Fruit fly (Drosophila melanogaster) whole organism, embryonic: ENCODE data around the gene mRpL46.
A peak's percentile ranks its signal among the peaks of the same experiment; 100 is the strongest.

Source experiments
- CG10565 ChIP-seq: fragments of 200-800 bp; sonication (Bioruptor generic); optimal IDR thresholded peaks from 3 replicates; lab custom pipeline; 2016; ENCODE audit warnings: missing biosample characterization, mild to moderate bottlenecking, missing genetic modification characterization
- CG10654 ChIP-seq: fragments of 200-800 bp; sonication (Bioruptor generic); optimal IDR thresholded peaks from 2 replicates; lab custom pipeline; 2016; ENCODE audit warnings: missing biosample characterization, missing genetic modification characterization
- CG11093 ChIP-seq: fragments of 200-800 bp; sonication (Bioruptor generic); IDR thresholded peaks from 3 replicates; pipeline ENCODE4 v1.3.6; 2022; ENCODE audit warnings: missing biosample characterization, missing genetic modification characterization
- CG11456 ChIP-seq: fragments of 200-800 bp; sonication (Bioruptor generic); IDR thresholded peaks from 3 replicates; pipeline ENCODE4 v1.3.6; 2022; ENCODE audit warnings: missing biosample characterization, missing genetic modification characterization
- CG11696 ChIP-seq: fragments of 200-800 bp; sonication (Bioruptor generic); IDR thresholded peaks from 2 replicates; pipeline ENCODE4 v1.3.6; 2022; ENCODE audit warnings: missing biosample characterization, missing genetic modification characterization
- CG11723 ChIP-seq: fragments of 200-800 bp; sonication (Bioruptor generic); optimal IDR thresholded peaks from 2 replicates; lab custom pipeline; 2017; ENCODE audit warnings: missing biosample characterization, mild to moderate bottlenecking, missing genetic modification characterization
- CG12071 ChIP-seq: fragments of 200-800 bp; sonication (Bioruptor generic); optimal IDR thresholded peaks from 3 replicates; lab custom pipeline; 2018; ENCODE audit warnings: missing biosample characterization, mild to moderate bottlenecking, missing genetic modification characterization
- CG13624 ChIP-seq: fragments of 200-800 bp; sonication (Bioruptor generic); optimal IDR thresholded peaks from 2 replicates; lab custom pipeline; 2016; ENCODE audit warnings: missing biosample characterization, missing genetic modification characterization
- CG14014 ChIP-seq: fragments of 200-800 bp; sonication (Bioruptor generic); IDR thresholded peaks from 2 replicates; pipeline ENCODE4 v1.3.6; 2022; ENCODE audit warnings: missing biosample characterization, missing genetic modification characterization
- CG15479 ChIP-seq: fragments of 200-800 bp; sonication (Bioruptor generic); optimal IDR thresholded peaks from 3 replicates; lab custom pipeline; 2019; ENCODE audit warnings: missing biosample characterization, mild to moderate bottlenecking, missing genetic modification characterization, moderate library complexity
- CG15514 ChIP-seq: fragments of 200-800 bp; sonication (Bioruptor generic); optimal IDR thresholded peaks from 3 replicates; lab custom pipeline; 2017; ENCODE audit warnings: missing biosample characterization, missing genetic modification characterization, mild to moderate bottlenecking, moderate library complexity, missing genetic modification reagents
- CG17385 ChIP-seq: fragments of 200-800 bp; sonication (Bioruptor generic); optimal IDR thresholded peaks from 3 replicates; lab custom pipeline; 2018; ENCODE audit warnings: missing biosample characterization, mild to moderate bottlenecking, missing genetic modification characterization
- CG1792 ChIP-seq: fragments of 200-800 bp; sonication (Bioruptor generic); optimal IDR thresholded peaks from 2 replicates; lab custom pipeline; 2016; ENCODE audit warnings: missing biosample characterization, missing genetic modification characterization
- CG18011 ChIP-seq: fragments of 200-800 bp; sonication (Bioruptor generic); optimal IDR thresholded peaks from 2 replicates; lab custom pipeline; 2017; ENCODE audit warnings: missing biosample characterization, missing genetic modification characterization, mild to moderate bottlenecking, moderate library complexity, missing genotype
- CG18262 ChIP-seq: fragments of 200-800 bp; optimal IDR thresholded peaks from 3 replicates; lab custom pipeline; 2019; ENCODE audit warnings: missing biosample characterization, mild to moderate bottlenecking, missing genetic modification characterization, moderate library complexity
- CG18764 ChIP-seq: fragments of 200-800 bp; sonication (Bioruptor generic); optimal IDR thresholded peaks from 3 replicates; lab custom pipeline; 2016; ENCODE audit warnings: missing biosample characterization, missing genetic modification characterization
- CG2120 ChIP-seq: fragments of 200-800 bp; sonication (Bioruptor generic); optimal IDR thresholded peaks from 3 replicates; lab custom pipeline; 2016; ENCODE audit warnings: missing biosample characterization, missing genetic modification characterization
- CG4854 ChIP-seq: fragments of 200-800 bp; sonication (Bioruptor generic); optimal IDR thresholded peaks from 2 replicates; lab custom pipeline; 2016; ENCODE audit warnings: missing biosample characterization, missing genetic modification characterization, inconsistent platforms
- CG7357 ChIP-seq: fragments of 200-800 bp; sonication (Bioruptor generic); IDR thresholded peaks from 3 replicates; pipeline ENCODE4 v1.3.6; 2022; ENCODE audit warnings: missing biosample characterization, missing genetic modification characterization
- CG7556 ChIP-seq: fragments of 200-800 bp; sonication (Bioruptor generic); optimal IDR thresholded peaks from 2 replicates; lab custom pipeline; 2017; ENCODE audit warnings: missing biosample characterization, mild to moderate bottlenecking, missing genetic modification characterization
- CG7987 ChIP-seq: fragments of 200-800 bp; sonication (Bioruptor generic); optimal IDR thresholded peaks from 2 replicates; lab custom pipeline; 2018; ENCODE audit warnings: missing biosample characterization, mild to moderate bottlenecking, missing genetic modification characterization, moderate library complexity
- CG8944 ChIP-seq: fragments of 200-800 bp; sonication (Bioruptor generic); optimal IDR thresholded peaks from 3 replicates; lab custom pipeline; 2016; ENCODE audit warnings: missing biosample characterization, missing genetic modification characterization
- CG9727 ChIP-seq: fragments of 200-800 bp; sonication (Bioruptor generic); optimal IDR thresholded peaks from 3 replicates; lab custom pipeline; 2017; ENCODE audit warnings: missing biosample characterization, mild to moderate bottlenecking, missing genetic modification characterization
- CG9817 ChIP-seq: fragments of 200-800 bp; sonication (Bioruptor generic); optimal IDR thresholded peaks from 2 replicates; lab custom pipeline; 2018; ENCODE audit warnings: missing biosample characterization, mild to moderate bottlenecking, missing genetic modification characterization, moderate library complexity
- Chrac-16 ChIP-seq: fragments of 200-800 bp; sonication (Bioruptor generic); optimal IDR thresholded peaks from 3 replicates; lab custom pipeline; 2016; ENCODE audit warnings: missing biosample characterization, missing genetic modification characterization
- Deaf1 ChIP-seq: fragments of 200-800 bp; optimal IDR thresholded peaks from 3 replicates; lab custom pipeline; 2019; ENCODE audit warnings: missing biosample characterization, mild to moderate bottlenecking, missing genetic modification characterization, moderate library complexity
- E2f2 ChIP-seq: fragments of 200-800 bp; sonication (Bioruptor generic); IDR thresholded peaks from 2 replicates; pipeline ENCODE4 v1.3.6; 2022; ENCODE audit warnings: missing biosample characterization, missing genetic modification characterization
- Gsc ChIP-seq: fragments of 200-800 bp; sonication (Bioruptor generic); IDR thresholded peaks from 2 replicates; pipeline ENCODE4 v1.3.6; 2022; ENCODE audit warnings: missing biosample characterization, missing genetic modification characterization
- Hmx ChIP-seq: fragments of 200-800 bp; sonication (Bioruptor generic); optimal IDR thresholded peaks from 2 replicates; lab custom pipeline; 2016; ENCODE audit warnings: missing biosample characterization, missing genetic modification characterization
- Med ChIP-seq: fragments of 200-800 bp; sonication (Bioruptor generic); peaks from one replicate; lab custom pipeline; 2016; ENCODE audit warnings: missing biosample characterization, missing genetic modification characterization, mild to moderate bottlenecking, inconsistent platforms, moderate library complexity
- ac ChIP-seq: fragments of 200-800 bp; sonication (Bioruptor generic); optimal IDR thresholded peaks from 3 replicates; lab custom pipeline; 2017; ENCODE audit warnings: missing biosample characterization, mild to moderate bottlenecking, missing genetic modification characterization
- ap ChIP-seq: fragments of 200-800 bp; sonication (Bioruptor generic); IDR thresholded peaks from 2 replicates; pipeline ENCODE4 v1.3.6; 2022; ENCODE audit warnings: missing biosample characterization, missing genetic modification characterization
- ara ChIP-seq: fragments of 200-800 bp; sonication (Bioruptor generic); IDR thresholded peaks from 2 replicates; pipeline ENCODE4 v1.3.6; 2022; ENCODE audit warnings: missing biosample characterization, missing genetic modification characterization
- bsh ChIP-seq, 2 experiments: fragments of 200-800 bp; sonication (Bioruptor generic); optimal IDR thresholded peaks; 2 replicates each; lab custom pipeline; 2017 to 2018; ENCODE audit warnings: mild to moderate bottlenecking in 2 of 2, missing biosample characterization in 2 of 2, missing genetic modification characterization in 2 of 2, moderate library complexity in 1 of 2
- cato ChIP-seq: fragments of 200-800 bp; sonication (Bioruptor generic); optimal IDR thresholded peaks from 2 replicates; lab custom pipeline; 2016; ENCODE audit warnings: missing biosample characterization, missing genetic modification characterization, borderline replicate concordance
- corto ChIP-seq: fragments of 200-800 bp; sonication (Bioruptor generic); optimal IDR thresholded peaks from 2 replicates; lab custom pipeline; 2016; ENCODE audit warnings: missing biosample characterization, mild to moderate bottlenecking, missing genetic modification characterization, moderate library complexity
- crp ChIP-seq, 2 experiments: fragments of 200-800 bp; sonication (Bioruptor generic); optimal IDR thresholded peaks; 2 replicates in 1 of 2; 3 replicates in 1 of 2; lab custom pipeline; 2017; ENCODE audit warnings: missing biosample characterization in 2 of 2, missing genetic modification characterization in 2 of 2, mild to moderate bottlenecking in 1 of 2, moderate library complexity in 1 of 2
- dati ChIP-seq: fragments of 200-800 bp; sonication (Bioruptor generic); IDR thresholded peaks from 2 replicates; pipeline ENCODE4 v1.3.6; 2022; ENCODE audit warnings: missing biosample characterization, missing genetic modification characterization
- gcm2 ChIP-seq: fragments of 200-800 bp; sonication (Bioruptor generic); optimal IDR thresholded peaks from 2 replicates; lab custom pipeline; 2016; ENCODE audit warnings: missing biosample characterization, missing genetic modification characterization
- gro ChIP-seq: fragments of 200-800 bp; sonication (Bioruptor generic); optimal IDR thresholded peaks from 2 replicates; lab custom pipeline; 2016; ENCODE audit warnings: missing biosample characterization, missing genetic modification characterization
- her ChIP-seq: fragments of 200-800 bp; sonication (Bioruptor generic); optimal IDR thresholded peaks from 2 replicates; lab custom pipeline; 2016; ENCODE audit warnings: missing biosample characterization, missing genetic modification characterization
- pan ChIP-seq, 4 experiments: fragments of >200 bp in 3 of 4; fragments of 200-800 bp in 1 of 4; sonication (Bioruptor generic) in 1 of 4; optimal IDR thresholded peaks in 3 of 4; IDR thresholded peaks in 1 of 4; 2 replicates each; pipeline versions ENCODE4 v1.3.6 to Lab custom; 2017 to 2022; ENCODE audit warnings: missing biosample characterization in 2 of 4, missing genetic modification characterization in 2 of 4, mixed read lengths in 1 of 4
- pzg ChIP-seq: fragments of 200-800 bp; sonication (Bioruptor generic); optimal IDR thresholded peaks from 3 replicates; lab custom pipeline; 2018; ENCODE audit warnings: missing biosample characterization, mild to moderate bottlenecking, missing genetic modification characterization, moderate library complexity
- stc ChIP-seq: fragments of 200-800 bp; sonication (Bioruptor generic); IDR thresholded peaks from 2 replicates; pipeline ENCODE4 v1.3.6; 2022; ENCODE audit warnings: missing biosample characterization, missing genetic modification characterization
- tgo ChIP-seq: fragments of 200-800 bp; sonication (Bioruptor generic); IDR thresholded peaks from 3 replicates; pipeline ENCODE4 v1.3.6; 2022; ENCODE audit warnings: missing biosample characterization, missing genetic modification characterization
- toy ChIP-seq: fragments of 200-800 bp; sonication (Bioruptor generic); IDR thresholded peaks from 2 replicates; pipeline ENCODE4 v1.3.6; 2022; ENCODE audit warnings: missing biosample characterization, missing genetic modification characterization
- unpg ChIP-seq: fragments of 200-800 bp; sonication (Bioruptor generic); optimal IDR thresholded peaks from 3 replicates; lab custom pipeline; 2018; ENCODE audit warnings: missing biosample characterization, mild to moderate bottlenecking, missing genetic modification characterization, moderate library complexity
- vfl ChIP-seq: fragments of 200-800 bp; sonication (Bioruptor generic); optimal IDR thresholded peaks from 2 replicates; lab custom pipeline; 2016; ENCODE audit warnings: missing biosample characterization, missing genetic modification characterization
- zf30C ChIP-seq: fragments of 200-800 bp; sonication (Bioruptor generic); optimal IDR thresholded peaks from 3 replicates; lab custom pipeline; 2018; ENCODE audit warnings: missing biosample characterization, mild to moderate bottlenecking, missing genetic modification characterization

Gene mRpL46

DNA sequence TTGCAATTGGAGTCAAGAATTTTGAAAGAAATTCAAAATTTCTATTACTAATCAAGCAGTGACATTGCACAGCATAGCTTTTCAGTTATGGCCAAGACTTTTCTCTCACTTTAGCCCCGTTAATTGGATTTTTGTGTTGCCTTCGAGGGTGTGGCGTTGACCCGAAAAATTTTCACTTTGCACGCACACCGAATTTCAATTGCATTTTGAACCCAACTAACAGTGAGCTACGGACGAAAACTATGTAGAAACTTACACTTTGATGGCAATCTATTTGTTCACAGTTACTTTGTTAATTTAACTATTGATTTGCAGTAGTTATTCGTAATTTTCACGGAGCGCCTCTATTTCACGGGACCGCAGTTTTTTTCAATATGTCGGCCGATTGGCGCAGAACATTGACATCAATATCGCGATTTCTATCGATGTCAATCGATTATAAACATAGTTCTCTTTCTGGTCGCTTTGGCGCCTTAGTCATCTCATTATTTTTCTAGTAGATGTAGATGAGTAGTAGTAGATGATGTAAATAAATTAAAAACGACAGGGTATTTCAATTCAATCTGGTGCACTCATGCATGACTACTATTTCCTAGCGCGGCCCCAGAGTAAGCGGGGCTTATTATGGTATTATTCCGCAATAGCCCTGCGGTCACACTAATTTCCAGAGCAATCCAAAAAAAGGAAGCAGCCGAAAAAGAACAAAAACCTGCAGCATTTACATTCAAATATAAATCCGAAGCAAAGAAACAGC, 17.9 kb downstream of the mRpL46 start, which contains the start of the genes alpha-Spec, dlt and Cdc37 (continued):
- no peak for TF ChIP-seq CG11696
- TF ChIP-seq gro (GFP tag; lab: Kevin White, UChicago): peak; percentile 61
- no peak for TF ChIP-seq zf30C
- no peak for TF ChIP-seq CG12071 (GFP tag; lab: Kevin White, UChicago)
- peak in 1 of 2 experiments; percentile 50 for TF ChIP-seq crp (GFP tag; optimal IDR thresholded peaks at IDR 0.05; lab: Kevin White, UChicago)
- no peak for TF ChIP-seq dati (GFP tag; lab: Robert Waterston, UW)
- no peak for TF ChIP-seq Hmx (GFP tag; lab: Kevin White, UChicago)
- TF ChIP-seq CG13624: peak; percentile 68
- TF ChIP-seq E2f2: peak; percentile 57; the same call in 1 of the 2 replicates
- peak; percentile 91 for TF ChIP-seq Med (GFP tag; lab: Kevin White, UChicago)
- TF ChIP-seq Chrac-16 (GFP tag; lab: Kevin White, UChicago): no peak
- no peak for TF ChIP-seq unpg
- no peak for TF ChIP-seq CG7556 (GFP tag; lab: Kevin White, UChicago)
- TF ChIP-seq CG18011 (GFP tag; lab: Kevin White, UChicago): no peak
- no peak for TF ChIP-seq CG18764 (GFP tag; lab: Kevin White, UChicago)
- no peak for TF ChIP-seq ap (GFP tag; lab: Robert Waterston, UW)
- no peak for TF ChIP-seq gcm2 (GFP tag; lab: Kevin White, UChicago)
- TF ChIP-seq CG18262 (tag; lab: Kevin White, UChicago): peak; percentile 43
- TF ChIP-seq CG11093 (GFP tag; lab: Robert Waterston, UW): no peak
- TF ChIP-seq toy (GFP tag; lab: Robert Waterston, UW): no peak
- TF ChIP-seq CG15514 (GFP tag; lab: Kevin White, UChicago): peak; percentile 91
- TF ChIP-seq corto: no peak
- peak; percentile 46 for TF ChIP-seq Deaf1 (tag; lab: Kevin White, UChicago)
- peak; percentile 10 for TF ChIP-seq CG9727
- TF ChIP-seq CG7987 (GFP tag; lab: Kevin White, UChicago): no peak
- no peak for TF ChIP-seq CG10565 (GFP tag; lab: Kevin White, UChicago)
- TF ChIP-seq pan (optimal IDR thresholded peaks at IDR 0.05; lab: Kevin White, UChicago): no peak
- no peak for TF ChIP-seq pan (GFP tag; optimal IDR thresholded peaks at IDR 0.05 in 1 of 2, IDR thresholded peaks at IDR 0.05 in 1 of 2)
- TF ChIP-seq pzg (GFP tag; lab: Kevin White, UChicago): peak; percentile 84
- TF ChIP-seq CG11456: no peak
- TF ChIP-seq CG1792 (GFP tag; lab: Kevin White, UChicago): no peak
- TF ChIP-seq ara (GFP tag; lab: Robert Waterston, UW): no peak
- TF ChIP-seq CG9817 (tag; lab: Kevin White, UChicago): no peak
- no peak for TF ChIP-seq CG7357 (GFP tag; lab: Robert Waterston, UW)
- peak; percentile 1 for TF ChIP-seq CG2120
- no peak for TF ChIP-seq CG8944
- TF ChIP-seq CG10654 (GFP tag; lab: Kevin White, UChicago): no peak
- TF ChIP-seq ac: no peak
- no peak for TF ChIP-seq CG17385
- peak; percentile 12 for TF ChIP-seq her (GFP tag; lab: Kevin White, UChicago)
- TF ChIP-seq CG14014 (GFP tag; lab: Robert Waterston, UW): no peak
- no peak for TF ChIP-seq vfl (GFP tag; lab: Kevin White, UChicago)
- TF ChIP-seq Gsc (GFP tag; lab: Robert Waterston, UW): no peak
- TF ChIP-seq tgo: no peak
- TF ChIP-seq CG11723: no peak
- no peak for TF ChIP-seq stc (GFP tag; lab: Robert Waterston, UW)
- peak; percentile 20 for TF ChIP-seq CG4854 (GFP tag; lab: Kevin White, UChicago)
- no peak for TF ChIP-seq cato (GFP tag; lab: Kevin White, UChicago)
- peak; percentile 15 to 58 for TF ChIP-seq bsh (GFP tag; optimal IDR thresholded peaks at IDR 0.05; lab: Kevin White, UChicago)
- TF ChIP-seq CG15479 (GFP tag; lab: Kevin White, UChicago): peak; percentile 20
